Worm (Caenorhabditis elegans): ENCODE measurements around the gene lipl-7.

- no peak for TF ChIP-seq lin-11 (tag; optimal IDR thresholded peaks at IDR 0.05)
- TF ChIP-seq nhr-12 (tag; optimal IDR thresholded peaks at IDR 0.05), result no peak
- TF ChIP-seq nhr-77 (tag; optimal IDR thresholded peaks at IDR 0.05), result no peak
- no peak for TF ChIP-seq ama-1 (optimal IDR thresholded peaks at IDR 0.05)
- TF ChIP-seq nhr-11 (tag; optimal IDR thresholded peaks at IDR 0.05), result no peak
These were observed 47.0 kb upstream of the lipl-7 start for ce11 chrIV:10288575-10288974.

Measured in whole organism, L2 larva.